Fruit fly (Drosophila melanogaster) whole organism, embryonic: Measurements from ENCODE around the gene TwdlV.

Experiments
- Antp ChIP-seq: fragments of 200-800 bp; sonication (Bioruptor generic); optimal IDR thresholded peaks from 3 replicates; lab custom pipeline; 2016; ENCODE audit warnings: missing biosample characterization, missing genetic modification characterization
- Asciz ChIP-seq: fragments of 200-800 bp; sonication (Bioruptor generic); optimal IDR thresholded peaks from 2 replicates; lab custom pipeline; 2017; ENCODE audit warnings: missing biosample characterization, mild to moderate bottlenecking, missing genetic modification characterization, missing genetic modification reagents
- BtbVII ChIP-seq: fragments of 200-800 bp; sonication (Bioruptor generic); optimal IDR thresholded peaks from 3 replicates; lab custom pipeline; 2017; ENCODE audit warnings: missing biosample characterization, mild to moderate bottlenecking, missing genetic modification characterization
- CG10274 ChIP-seq: fragments of 200-800 bp; sonication (Bioruptor generic); optimal IDR thresholded peaks from 3 replicates; lab custom pipeline; 2017; ENCODE audit warnings: missing biosample characterization, mild to moderate bottlenecking, missing genetic modification characterization
- CG10543 ChIP-seq: fragments of 200-800 bp; sonication (Bioruptor generic); optimal IDR thresholded peaks from 3 replicates; lab custom pipeline; 2017; ENCODE audit warnings: missing biosample characterization, mild to moderate bottlenecking, missing genetic modification characterization, moderate library complexity
- CG10959 ChIP-seq: fragments of 200-800 bp; sonication (Bioruptor generic); IDR thresholded peaks from 2 replicates; pipeline ENCODE4 v1.3.6; 2022; ENCODE audit warnings: missing biosample characterization, missing genetic modification characterization
- CG12219 ChIP-seq: fragments of 200-800 bp; sonication (Bioruptor generic); optimal IDR thresholded peaks from 3 replicates; lab custom pipeline; 2018; ENCODE audit warnings: missing biosample characterization, mild to moderate bottlenecking, missing genetic modification characterization
- CG12299 ChIP-seq: fragments of 200-800 bp; sonication (Bioruptor generic); optimal IDR thresholded peaks from 2 replicates; lab custom pipeline; 2018; ENCODE audit warnings: missing biosample characterization, mild to moderate bottlenecking, missing genetic modification characterization
- CG12391 ChIP-seq: fragments of 200-800 bp; sonication (Bioruptor generic); optimal IDR thresholded peaks from 3 replicates; lab custom pipeline; 2018; ENCODE audit warnings: missing biosample characterization, mild to moderate bottlenecking, missing genetic modification characterization, moderate library complexity
- CG14667 ChIP-seq: fragments of 200-800 bp; sonication (Bioruptor generic); IDR thresholded peaks from 2 replicates; pipeline ENCODE4 v1.3.6; 2022; ENCODE audit warnings: missing biosample characterization, missing genetic modification characterization
- CG14965 ChIP-seq: fragments of 200-800 bp; sonication (Bioruptor generic); optimal IDR thresholded peaks from 2 replicates; lab custom pipeline; 2016; ENCODE audit warnings: missing biosample characterization, missing genetic modification characterization, borderline replicate concordance
- CG1529 ChIP-seq: fragments of 200-800 bp; sonication (Bioruptor generic); optimal IDR thresholded peaks from 3 replicates; lab custom pipeline; 2018; ENCODE audit warnings: missing biosample characterization, missing genetic modification characterization
- CG16779 ChIP-seq: fragments of 200-800 bp; sonication (Bioruptor generic); IDR thresholded peaks from 2 replicates; pipeline ENCODE4 v1.3.6; 2022; ENCODE audit warnings: missing biosample characterization, missing genetic modification characterization
- CG17568 ChIP-seq: fragments of 200-800 bp; sonication (Bioruptor generic); optimal IDR thresholded peaks from 2 replicates; lab custom pipeline; 2018; ENCODE audit warnings: missing biosample characterization, mild to moderate bottlenecking, missing genetic modification characterization, moderate library complexity
- CG2712 ChIP-seq: fragments of 200-800 bp; optimal IDR thresholded peaks from 3 replicates; lab custom pipeline; 2019; ENCODE audit warnings: missing biosample characterization, mild to moderate bottlenecking, missing genetic modification characterization, moderate library complexity
- CG2875 ChIP-seq: fragments of 200-800 bp; sonication (Bioruptor generic); optimal IDR thresholded peaks from 2 replicates; lab custom pipeline; 2017; ENCODE audit warnings: missing biosample characterization, mild to moderate bottlenecking, missing genetic modification characterization, missing genetic modification reagents
- CG30020 ChIP-seq: fragments of 200-800 bp; optimal IDR thresholded peaks from 2 replicates; lab custom pipeline; 2019; ENCODE audit warnings: missing biosample characterization, mild to moderate bottlenecking, missing genetic modification characterization, moderate library complexity
- CG31441 ChIP-seq: fragments of 200-800 bp; sonication (Bioruptor generic); IDR thresholded peaks from 2 replicates; pipeline ENCODE4 v1.3.6; 2022; ENCODE audit warnings: missing biosample characterization, missing genetic modification characterization
- CG6654 ChIP-seq: fragments of 200-800 bp; sonication (Bioruptor generic); optimal IDR thresholded peaks from 2 replicates; lab custom pipeline; 2017; ENCODE audit warnings: missing biosample characterization, mild to moderate bottlenecking, missing genetic modification characterization
- CG6689 ChIP-seq: fragments of 200-800 bp; sonication (Bioruptor generic); IDR thresholded peaks from 2 replicates; pipeline ENCODE4 v1.3.6; 2022; ENCODE audit warnings: missing biosample characterization, missing genetic modification characterization
- CG7556 ChIP-seq: fragments of 200-800 bp; sonication (Bioruptor generic); optimal IDR thresholded peaks from 2 replicates; lab custom pipeline; 2017; ENCODE audit warnings: missing biosample characterization, mild to moderate bottlenecking, missing genetic modification characterization
- CG7745 ChIP-seq: fragments of 200-800 bp; sonication (Bioruptor generic); optimal IDR thresholded peaks from 2 replicates; lab custom pipeline; 2018; ENCODE audit warnings: missing biosample characterization, mild to moderate bottlenecking, missing genetic modification characterization, moderate library complexity
- CG8290 ChIP-seq, 3 experiments: fragments of 200-800 bp; sonication (Bioruptor generic); optimal IDR thresholded peaks; 2 replicates each; lab custom pipeline; 2016 to 2019; ENCODE audit warnings: missing biosample characterization in 3 of 3, missing genetic modification characterization in 3 of 3, mild to moderate bottlenecking in 2 of 3, moderate library complexity in 1 of 3
- D ChIP-seq, 2 experiments: fragments of 200-800 bp in 1 of 2; fragments of >200 bp in 1 of 2; sonication (Bioruptor generic) in 1 of 2; optimal IDR thresholded peaks; 2 replicates in 1 of 2; 3 replicates in 1 of 2; lab custom pipeline; 2017; ENCODE audit warnings: mild to moderate bottlenecking in 1 of 2, missing biosample characterization in 1 of 2, missing genetic modification characterization in 1 of 2, missing genetic modification reagents in 1 of 2
- Gsc ChIP-seq: fragments of 200-800 bp; sonication (Bioruptor generic); IDR thresholded peaks from 2 replicates; pipeline ENCODE4 v1.3.6; 2022; ENCODE audit warnings: missing biosample characterization, missing genetic modification characterization
- HLHmδ ChIP-seq: fragments of 200-800 bp; sonication (Bioruptor generic); optimal IDR thresholded peaks from 2 replicates; lab custom pipeline; 2018; ENCODE audit warnings: missing biosample characterization, mild to moderate bottlenecking, missing genetic modification characterization, moderate library complexity
- Hey ChIP-seq: fragments of 200-800 bp; sonication (Bioruptor generic); optimal IDR thresholded peaks from 3 replicates; lab custom pipeline; 2018; ENCODE audit warnings: missing biosample characterization, mild to moderate bottlenecking, missing genetic modification characterization
- Hmx ChIP-seq: fragments of 200-800 bp; sonication (Bioruptor generic); optimal IDR thresholded peaks from 2 replicates; lab custom pipeline; 2016; ENCODE audit warnings: missing biosample characterization, missing genetic modification characterization
- Hr39 ChIP-seq: fragments of >200 bp; optimal IDR thresholded peaks from 2 replicates; lab custom pipeline; 2017
- Mrtf ChIP-seq: fragments of 200-800 bp; sonication (Bioruptor generic); IDR thresholded peaks from 3 replicates; pipeline ENCODE4 v1.3.6; 2022; ENCODE audit warnings: missing biosample characterization, missing genetic modification characterization
- PHDP ChIP-seq: fragments of 200-800 bp; sonication (Bioruptor generic); optimal IDR thresholded peaks from 3 replicates; lab custom pipeline; 2018; ENCODE audit warnings: missing biosample characterization, mild to moderate bottlenecking, missing genetic modification characterization, moderate library complexity
- Sox102F ChIP-seq: fragments of 200-800 bp; sonication (Bioruptor generic); optimal IDR thresholded peaks from 2 replicates; lab custom pipeline; 2018; ENCODE audit warnings: missing biosample characterization, mild to moderate bottlenecking, missing genetic modification characterization, moderate library complexity
- Spps ChIP-seq: fragments of 200-800 bp; sonication (Bioruptor generic); optimal IDR thresholded peaks from 2 replicates; lab custom pipeline; 2018; ENCODE audit warnings: missing biosample characterization, mild to moderate bottlenecking, missing genetic modification characterization
- cg ChIP-seq: fragments of 200-800 bp; sonication (Bioruptor generic); optimal IDR thresholded peaks from 3 replicates; lab custom pipeline; 2019; ENCODE audit warnings: missing biosample characterization, mild to moderate bottlenecking, missing genetic modification characterization, moderate library complexity
- fd96Cb ChIP-seq: fragments of 200-800 bp; sonication (Bioruptor generic); optimal IDR thresholded peaks from 2 replicates; lab custom pipeline; 2018; ENCODE audit warnings: missing biosample characterization, mild to moderate bottlenecking, missing genetic modification characterization, moderate library complexity
- ftz-f1 ChIP-seq: fragments of 200-800 bp; sonication (Bioruptor generic); optimal IDR thresholded peaks from 2 replicates; lab custom pipeline; 2016; ENCODE audit warnings: missing biosample characterization, missing genetic modification characterization
- gce ChIP-seq: fragments of 200-800 bp; sonication (Bioruptor generic); IDR thresholded peaks from 3 replicates; pipeline ENCODE4 v1.3.6; 2022; ENCODE audit warnings: missing biosample characterization, missing genetic modification characterization
- gcm ChIP-seq: fragments of 200-800 bp; sonication (Bioruptor generic); optimal IDR thresholded peaks from 2 replicates; lab custom pipeline; 2019; ENCODE audit warnings: missing biosample characterization, mild to moderate bottlenecking, missing genetic modification characterization, moderate library complexity
- ken ChIP-seq: fragments of 200-800 bp; sonication (Bioruptor generic); IDR thresholded peaks from 3 replicates; pipeline ENCODE4 v1.3.6; 2022; ENCODE audit warnings: missing biosample characterization, missing genetic modification characterization
- maf-S ChIP-seq: fragments of 200-800 bp; sonication (Bioruptor generic); optimal IDR thresholded peaks from 2 replicates; lab custom pipeline; 2016; ENCODE audit warnings: missing biosample characterization, missing genetic modification characterization
- mam ChIP-seq: fragments of 200-800 bp; sonication (Bioruptor generic); optimal IDR thresholded peaks from 3 replicates; lab custom pipeline; 2016; ENCODE audit warnings: missing biosample characterization, missing genetic modification characterization
- pfk ChIP-seq: fragments of 200-800 bp; sonication (Bioruptor generic); optimal IDR thresholded peaks from 2 replicates; lab custom pipeline; 2018; ENCODE audit warnings: missing biosample characterization, mild to moderate bottlenecking, missing genetic modification characterization, moderate library complexity
- rib ChIP-seq: fragments of 200-800 bp; sonication (Bioruptor generic); IDR thresholded peaks from 2 replicates; pipeline ENCODE4 v1.3.6; 2022; ENCODE audit warnings: missing biosample characterization, missing genetic modification characterization
- scrt ChIP-seq: fragments of 200-800 bp; sonication (Bioruptor generic); optimal IDR thresholded peaks from 2 replicates; lab custom pipeline; 2018; ENCODE audit warnings: missing biosample characterization, mild to moderate bottlenecking, missing genetic modification characterization, moderate library complexity
- sqz ChIP-seq: fragments of 200-800 bp; sonication (Bioruptor generic); optimal IDR thresholded peaks from 3 replicates; lab custom pipeline; 2018; ENCODE audit warnings: missing biosample characterization, mild to moderate bottlenecking, missing genetic modification characterization
- tll ChIP-seq, 2 experiments: fragments of 200-800 bp in 1 of 2; fragments of >200 bp in 1 of 2; sonication (Bioruptor generic) in 1 of 2; optimal IDR thresholded peaks; 2 replicates each; lab custom pipeline; 2017 to 2019; ENCODE audit warnings: missing biosample characterization in 2 of 2, missing genetic modification characterization in 2 of 2, mild to moderate bottlenecking in 1 of 2, moderate library complexity in 1 of 2
- toy ChIP-seq: fragments of 200-800 bp; sonication (Bioruptor generic); IDR thresholded peaks from 2 replicates; pipeline ENCODE4 v1.3.6; 2022; ENCODE audit warnings: missing biosample characterization, missing genetic modification characterization
- tup ChIP-seq: fragments of 200-800 bp; sonication (Bioruptor generic); optimal IDR thresholded peaks from 2 replicates; lab custom pipeline; 2016; ENCODE audit warnings: missing biosample characterization, mild to moderate bottlenecking, missing genetic modification characterization, moderate library complexity
- twi ChIP-seq: fragments of 200-800 bp; optimal IDR thresholded peaks from 2 replicates; lab custom pipeline; 2019; ENCODE audit warnings: missing biosample characterization, mild to moderate bottlenecking, missing genetic modification characterization, moderate library complexity
- wek ChIP-seq: fragments of 200-800 bp; sonication (Bioruptor generic); optimal IDR thresholded peaks from 3 replicates; lab custom pipeline; 2018; ENCODE audit warnings: missing biosample characterization, mild to moderate bottlenecking, missing genetic modification characterization, moderate library complexity
- yki ChIP-seq: fragments of >200 bp; optimal IDR thresholded peaks from 3 replicates; lab custom pipeline; 2018

TwdlV gene

DNA sequence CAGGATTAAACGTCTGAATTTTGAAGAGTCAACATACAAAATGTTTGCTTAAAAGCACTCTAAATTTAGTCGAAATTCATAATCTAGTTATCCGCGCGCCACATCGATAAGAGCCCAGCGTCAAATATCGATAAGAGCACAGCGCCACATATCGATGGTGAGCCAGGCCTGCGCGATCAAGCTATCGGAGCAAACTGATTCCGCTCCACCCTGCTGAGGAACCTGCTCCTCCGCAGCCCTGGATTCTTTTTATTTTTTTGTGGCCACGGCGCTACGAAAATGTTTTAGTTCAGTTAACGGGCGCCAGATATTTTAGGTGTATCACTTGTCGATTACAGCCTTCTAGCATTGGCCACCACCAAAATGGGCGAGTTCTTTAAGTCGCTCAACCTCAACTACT is 33.7 kb upstream of the TwdlV start (continued):
- TF ChIP-seq Spps (tag; lab: Kevin White, UChicago) (no peak), Mrtf (GFP tag; lab: Robert Waterston, UW) (no peak), CG30020 (peak; percentile 76), mam (peak; percentile 64), CG6654 (GFP tag; lab: Kevin White, UChicago) (no peak), CG31441 (GFP tag; lab: Robert Waterston, UW) (no peak; the same call in 1 of the 2 replicates), twi (tag; lab: Kevin White, UChicago) (no peak), tup (GFP tag; lab: Kevin White, UChicago) (no peak), CG8290 (GFP tag; optimal IDR thresholded peaks at IDR 0.05; lab: Kevin White, UChicago) (peak; percentile 32), CG8290 (tag; optimal IDR thresholded peaks at IDR 0.05; lab: Kevin White, UChicago) (peak in 1 of 2 experiments; percentile 80), toy (GFP tag; lab: Robert Waterston, UW) (no peak), scrt (no peak), gcm (GFP tag; lab: Kevin White, UChicago) (no peak), Hr39 (no peak), CG14965 (GFP tag; lab: Kevin White, UChicago) (no peak), CG12219 (no peak), CG7745 (tag; lab: Kevin White, UChicago) (no peak), CG10274 (no peak), HLHmδ (GFP tag; lab: Kevin White, UChicago) (no peak), sqz (no peak), CG7556 (GFP tag; lab: Kevin White, UChicago) (no peak), yki (lab: Kevin White, UChicago) (no peak), CG17568 (GFP tag; lab: Kevin White, UChicago) (no peak), tll (GFP tag; optimal IDR thresholded peaks at IDR 0.05; lab: Kevin White, UChicago) (no peak), CG12391 (tag; lab: Kevin White, UChicago) (no peak), ftz-f1 (peak; percentile 83), maf-S (peak; percentile 27), CG2712 (tag; lab: Kevin White, UChicago) (peak; percentile 60), ken (no peak), CG6689 (no peak), PHDP (tag; lab: Kevin White, UChicago) (peak; percentile 19), Sox102F (GFP tag; lab: Kevin White, UChicago) (no peak), CG12299 (tag; lab: Kevin White, UChicago) (peak; percentile 32), gce (GFP tag; lab: Robert Waterston, UW) (no peak), D (optimal IDR thresholded peaks at IDR 0.05; lab: Kevin White, UChicago) (peak; percentile 14), D (GFP tag; optimal IDR thresholded peaks at IDR 0.05; lab: Kevin White, UChicago) (no peak), BtbVII (GFP tag; lab: Kevin White, UChicago) (no peak), CG1529 (GFP tag; lab: Kevin White, UChicago) (no peak), fd96Cb (tag; lab: Kevin White, UChicago) (no peak), CG16779 (GFP tag; lab: Robert Waterston, UW) (no peak), CG10543 (GFP tag; lab: Kevin White, UChicago) (no peak), pfk (GFP tag; lab: Kevin White, UChicago) (no peak), CG2875 (no peak), CG10959 (GFP tag; lab: Robert Waterston, UW) (no peak), Hey (tag; lab: Kevin White, UChicago) (no peak), CG14667 (GFP tag; lab: Robert Waterston, UW) (no peak), Hmx (no peak), Antp (GFP tag; lab: Kevin White, UChicago) (peak; percentile 36), Gsc (GFP tag; lab: Robert Waterston, UW) (no peak), Asciz (GFP tag; lab: Kevin White, UChicago) (no peak), rib (GFP tag; lab: Robert Waterston, UW) (no peak), wek (GFP tag; lab: Kevin White, UChicago) (no peak), cg (GFP tag; lab: Kevin White, UChicago) (no peak)
